Worm (Caenorhabditis elegans) whole organism, L1 larva: Measurements from ENCODE around the gene ctsa-3.2.
A peak's percentile ranks its signal among the peaks of the same experiment; 100 is the strongest.

ENCODE experiments used
- C04F5.9 ChIP-seq: sonication (generic microtip); optimal IDR thresholded peaks from 2 replicates; lab custom pipeline; 2016; ENCODE audit warnings: missing genetic modification characterization, missing compliant biosample characterization
- C34B4.2 ChIP-seq: sonication (generic microtip); optimal IDR thresholded peaks from 2 replicates; lab custom pipeline; 2017; ENCODE audit warnings: mild to moderate bottlenecking, missing genetic modification characterization, missing compliant biosample characterization
- blmp-1 ChIP-seq: fragments of 150-350 bp; optimal IDR thresholded peaks from 2 replicates; lab custom pipeline; 2014; ENCODE audit warnings: missing biosample characterization, missing genetic modification characterization
- ceh-8 ChIP-seq: fragments of 200-800 bp; sonication (Bioruptor generic); optimal IDR thresholded peaks from 2 replicates; lab custom pipeline; 2018; ENCODE audit warnings: mild to moderate bottlenecking, missing genetic modification characterization, moderate library complexity, missing compliant biosample characterization
- ceh-82 ChIP-seq, 3 experiments: fragments of 150-350 bp in 1 of 3; sonication (generic microtip) in 2 of 3; optimal IDR thresholded peaks; 2 replicates each; lab custom pipeline; 2014 to 2017; ENCODE audit warnings: missing biosample characterization in 3 of 3, missing genetic modification characterization in 3 of 3
- ceh-88 ChIP-seq: fragments of 200-800 bp; sonication (Bioruptor generic); IDR thresholded peaks from 2 replicates; pipeline ENCODE4 v1.3.6; 2022; ENCODE audit warnings: missing genetic modification characterization, missing compliant biosample characterization
- dpl-1 ChIP-seq, 3 experiments: fragments of 150-350 bp in 2 of 3; sonication (generic microtip) in 1 of 3; optimal IDR thresholded peaks; 2 replicates each; lab custom pipeline; 2014 to 2017; ENCODE audit warnings: missing biosample characterization in 3 of 3, missing genetic modification characterization in 3 of 3, missing genetic modification reagents in 3 of 3
- dsc-1 ChIP-seq: sonication (generic microtip); optimal IDR thresholded peaks from 2 replicates; lab custom pipeline; 2016; ENCODE audit warnings: mild to moderate bottlenecking, missing genetic modification characterization, missing compliant biosample characterization
- efl-1 ChIP-seq, 4 experiments: fragments of 150-350 bp; optimal IDR thresholded peaks in 3 of 4; peaks in 1 of 4; 1 replicate in 1 of 4; 2 replicates in 3 of 4; lab custom pipeline; 2014; ENCODE audit warnings: missing biosample characterization in 2 of 4, missing genetic modification characterization in 2 of 4, missing genetic modification reagents in 2 of 4
- efl-3 ChIP-seq: fragments of 200-800 bp; sonication (Bioruptor generic); optimal IDR thresholded peaks from 2 replicates; lab custom pipeline; 2018; ENCODE audit warnings: mild to moderate bottlenecking, missing genetic modification characterization, missing compliant biosample characterization
- egl-13 ChIP-seq: sonication (generic microtip); optimal IDR thresholded peaks from 2 replicates; lab custom pipeline; 2016; ENCODE audit warnings: missing genotype, missing genetic modification reagents, missing genetic modification characterization, missing compliant biosample characterization
- elt-2 ChIP-seq: sonication (generic microtip); optimal IDR thresholded peaks from 2 replicates; lab custom pipeline; 2016; ENCODE audit warnings: missing genetic modification characterization, mild to moderate bottlenecking, inconsistent platforms, missing compliant biosample characterization, missing genetic modification reagents
- elt-3 ChIP-seq, 6 experiments: fragments of 150-350 bp in 1 of 6; sonication (generic microtip); optimal IDR thresholded peaks; 2 replicates each; lab custom pipeline; 2017 to 2018; ENCODE audit warnings: missing biosample characterization in 6 of 6, missing genetic modification characterization in 6 of 6, inconsistent platforms in 1 of 6
- grh-1 ChIP-seq: fragments of 200-800 bp; sonication (Bioruptor generic); IDR thresholded peaks from 2 replicates; pipeline ENCODE4 v1.3.6; 2022; ENCODE audit warnings: missing genetic modification reagents, missing genetic modification characterization, missing compliant biosample characterization
- irx-1 ChIP-seq: sonication (generic microtip); optimal IDR thresholded peaks from 2 replicates; lab custom pipeline; 2016; ENCODE audit warnings: missing genetic modification characterization, missing compliant biosample characterization
- lin-13 ChIP-seq: fragments of 150-350 bp; optimal IDR thresholded peaks from 2 replicates; lab custom pipeline; 2014; ENCODE audit warnings: missing biosample characterization, missing genetic modification reagents, missing genetic modification characterization
- lin-39 ChIP-seq: fragments of 150-350 bp; optimal IDR thresholded peaks from 2 replicates; lab custom pipeline; 2014; ENCODE audit warnings: missing biosample characterization, missing genetic modification reagents, missing genetic modification characterization
- mdl-1 ChIP-seq, 2 experiments: fragments of 150-350 bp; optimal IDR thresholded peaks; 2 replicates each; lab custom pipeline; 2014 to 2017; ENCODE audit warnings: missing biosample characterization in 2 of 2, missing genetic modification characterization in 2 of 2, inconsistent platforms in 1 of 2
- mef-2 ChIP-seq: fragments of 150-350 bp; optimal IDR thresholded peaks from 2 replicates; lab custom pipeline; 2014; ENCODE audit warnings: missing biosample characterization, missing genetic modification characterization
- nhr-71 ChIP-seq: sonication (generic microtip); optimal IDR thresholded peaks from 2 replicates; lab custom pipeline; 2016; ENCODE audit warnings: mild to moderate bottlenecking, missing genetic modification characterization, moderate library complexity, missing compliant biosample characterization
- nhr-76 ChIP-seq: sonication (generic microtip); optimal IDR thresholded peaks from 2 replicates; lab custom pipeline; 2017; ENCODE audit warnings: missing biosample characterization, missing genetic modification characterization
- nhr-77 ChIP-seq: fragments of 150-350 bp; optimal IDR thresholded peaks from 2 replicates; lab custom pipeline; 2014; ENCODE audit warnings: missing biosample characterization, missing genetic modification characterization
- nhr-84 ChIP-seq: sonication (generic microtip); optimal IDR thresholded peaks from 2 replicates; lab custom pipeline; 2017; ENCODE audit warnings: missing biosample characterization, missing genetic modification characterization
- nhr-85 ChIP-seq: sonication (generic microtip); peaks from one replicate; lab custom pipeline; 2016; ENCODE audit warnings: missing genetic modification characterization, inconsistent platforms, missing compliant biosample characterization
- pag-3 ChIP-seq: sonication (generic microtip); optimal IDR thresholded peaks from 2 replicates; lab custom pipeline; 2017; ENCODE audit warnings: missing genetic modification characterization, mild to moderate bottlenecking, missing compliant biosample characterization, antibody characterized with exemption, borderline replicate concordance; ENCODE audit not compliant: insufficient read depth
- pax-3 ChIP-seq: fragments of 200-800 bp; sonication (Bioruptor generic); optimal IDR thresholded peaks from 2 replicates; lab custom pipeline; 2018; ENCODE audit warnings: mild to moderate bottlenecking, missing genetic modification characterization, moderate library complexity, missing compliant biosample characterization
- sup-37 ChIP-seq: fragments of 200-800 bp; sonication (Bioruptor generic); optimal IDR thresholded peaks from 2 replicates; lab custom pipeline; 2018; ENCODE audit warnings: mild to moderate bottlenecking, missing genetic modification characterization, missing compliant biosample characterization
- swsn-7 ChIP-seq: sonication (generic microtip); optimal IDR thresholded peaks from 2 replicates; lab custom pipeline; 2016; ENCODE audit warnings: missing genetic modification characterization, missing compliant biosample characterization
- tbx-2 ChIP-seq: sonication (generic microtip); optimal IDR thresholded peaks from 2 replicates; lab custom pipeline; 2016; ENCODE audit warnings: missing genetic modification characterization, missing compliant biosample characterization
- tlp-1 ChIP-seq: fragments of 150-350 bp; optimal IDR thresholded peaks from 2 replicates; lab custom pipeline; 2014; ENCODE audit warnings: missing biosample characterization, missing genetic modification characterization
- unc-86 ChIP-seq: sonication (generic microtip); optimal IDR thresholded peaks from 2 replicates; lab custom pipeline; 2016; ENCODE audit warnings: missing genetic modification characterization, missing compliant biosample characterization
- unc-98 ChIP-seq: fragments of 200-800 bp; sonication (Bioruptor generic); IDR thresholded peaks from 2 replicates; pipeline ENCODE4 v1.3.6; 2022; ENCODE audit warnings: missing genetic modification characterization, missing compliant biosample characterization
- zip-4 ChIP-seq: fragments of 200-800 bp; sonication (Bioruptor generic); optimal IDR thresholded peaks from 2 replicates; lab custom pipeline; 2018; ENCODE audit warnings: mild to moderate bottlenecking, missing genetic modification characterization, moderate library complexity, missing compliant biosample characterization

The ctsa-3.2 gene

ce11 chrII:9868698-9869097, 6.3 kb upstream of the ctsa-3.2 start, which contains the start of gene old-1:
TSS of gene old-1 (minus strand) at chrII:9868747.
- TF ChIP-seq nhr-77 (tag; lab: Kevin White, UChicago), result no peak
- no peak for TF ChIP-seq elt-3 (tag; optimal IDR thresholded peaks at IDR 0.05; lab: Kevin White, UChicago)
- TF ChIP-seq efl-1 (optimal IDR thresholded peaks at IDR 0.05; lab: Kevin White, UChicago), result no peak
- peak in 1 of 2 experiments; percentile 86 for TF ChIP-seq efl-1 (GFP tag; optimal IDR thresholded peaks at IDR 0.05 in 1 of 2; lab: Kevin White, UChicago)
- TF ChIP-seq nhr-84 (tag; lab: Kevin White, UChicago), result no peak
- TF ChIP-seq lin-39, result no peak

DNA sequence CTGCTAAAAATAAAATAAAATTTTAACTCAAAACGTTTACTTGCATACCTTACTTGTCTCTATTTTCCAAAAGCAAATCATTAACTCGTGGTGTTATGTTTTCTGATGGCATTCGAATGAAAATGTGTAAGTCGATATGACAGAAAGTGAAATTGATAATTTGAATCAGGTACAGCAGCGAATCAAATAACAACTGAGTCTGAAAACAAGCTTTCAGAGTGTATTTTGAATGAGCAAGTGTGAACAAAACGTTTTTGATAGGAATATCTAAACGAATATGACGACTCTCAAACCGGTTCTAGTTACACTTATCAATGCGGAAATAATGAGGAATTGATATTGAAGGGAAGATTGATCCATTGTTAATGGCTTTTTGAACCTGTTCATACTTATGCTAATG, 3.9 kb upstream of the ctsa-3.2 start, which contains the start of gene chil-7:
Gene chil-7 (minus strand): TSS at position 112 of the 400 bp plus-strand sequence.
- TF ChIP-seq C04F5.9 (tag; lab: Kevin White, UChicago), result no peak
- TF ChIP-seq nhr-76 (tag; lab: Kevin White, UChicago), result no peak
- TF ChIP-seq irx-1 (tag; lab: Kevin White, UChicago), result no peak
- TF ChIP-seq nhr-84 (tag; lab: Kevin White, UChicago), result no peak
- TF ChIP-seq unc-86 (tag; lab: Kevin White, UChicago), result no peak
- no peak for TF ChIP-seq pax-3 (tag; lab: Kevin White, UChicago)
- TF ChIP-seq dpl-1 (GFP tag; optimal IDR thresholded peaks at IDR 0.05; lab: Kevin White, UChicago), result no peak
- no peak for TF ChIP-seq blmp-1 (tag; lab: Kevin White, UChicago)
- TF ChIP-seq tbx-2 (tag; lab: Kevin White, UChicago), result no peak
- TF ChIP-seq elt-3 (tag; optimal IDR thresholded peaks at IDR 0.05; lab: Kevin White, UChicago), result no peak
- no peak for TF ChIP-seq ceh-88
- TF ChIP-seq swsn-7 (tag; lab: Kevin White, UChicago), result no peak
- TF ChIP-seq nhr-85 (tag; lab: Kevin White, UChicago), result no peak
- TF ChIP-seq mef-2 (tag; lab: Kevin White, UChicago), result no peak
- no peak for TF ChIP-seq elt-2 (tag; lab: Kevin White, UChicago)
- no peak for TF ChIP-seq pag-3 (tag; lab: Kevin White, UChicago)
- no peak for TF ChIP-seq ceh-8 (GFP tag; lab: Kevin White, UChicago)

ce11 chrII:9872961-9873360, 2.0 kb upstream of the ctsa-3.2 start, which contains the start of gene chil-8:
TSS of gene chil-8 (minus strand) at chrII:9873061.
- TF ChIP-seq nhr-71 (tag; lab: Kevin White, UChicago), result no peak
- TF ChIP-seq grh-1 (GFP tag; lab: Robert Waterston, UW), result no peak
- TF ChIP-seq egl-13 (tag; lab: Kevin White, UChicago), result no peak
- TF ChIP-seq pag-3 (tag; lab: Kevin White, UChicago), result no peak
- no peak for TF ChIP-seq sup-37 (GFP tag; lab: Kevin White, UChicago)
- no peak for TF ChIP-seq unc-86 (tag; lab: Kevin White, UChicago)
- no peak for TF ChIP-seq efl-3
- no peak for TF ChIP-seq zip-4
- no peak for TF ChIP-seq C34B4.2 (tag; lab: Kevin White, UChicago)
- no peak for TF ChIP-seq tlp-1 (tag; lab: Kevin White, UChicago)
- no peak for TF ChIP-seq nhr-77 (tag; lab: Kevin White, UChicago)
- TF ChIP-seq unc-98 (GFP tag; lab: Robert Waterston, UW), result no peak

- TF ChIP-seq efl-1 (optimal IDR thresholded peaks at IDR 0.05; lab: Kevin White, UChicago), result no peak
- TF ChIP-seq efl-1 (GFP tag; optimal IDR thresholded peaks at IDR 0.05 in 1 of 2; lab: Kevin White, UChicago), result no peak
- no peak for TF ChIP-seq swsn-7 (tag; lab: Kevin White, UChicago)
- TF ChIP-seq mdl-1 (tag; optimal IDR thresholded peaks at IDR 0.05; lab: Kevin White, UChicago), result no peak
- TF ChIP-seq blmp-1 (tag; lab: Kevin White, UChicago), result peak; percentile 97
- TF ChIP-seq ceh-82 (tag; optimal IDR thresholded peaks at IDR 0.05; lab: Kevin White, UChicago), result no peak
- TF ChIP-seq dsc-1 (tag; lab: Kevin White, UChicago), result no peak
- TF ChIP-seq lin-13 (GFP tag; lab: Kevin White, UChicago), result no peak
Measured at ce11 chrII:9879815-9880214, 4.8 kb downstream of the ctsa-3.2 start.
